Worm (Caenorhabditis elegans) whole organism, L1 larva: Measurements from ENCODE around the gene btb-2.

Source experiments
- C04F5.9 ChIP-seq: sonication (generic microtip); optimal IDR thresholded peaks from 2 replicates; lab custom pipeline; 2016; ENCODE audit warnings: missing genetic modification characterization, missing compliant biosample characterization
- C16A3.4 ChIP-seq: fragments of 150-350 bp; optimal IDR thresholded peaks from 2 replicates; lab custom pipeline; 2014; ENCODE audit warnings: missing biosample characterization, missing genetic modification characterization
- C34B4.2 ChIP-seq: sonication (generic microtip); optimal IDR thresholded peaks from 2 replicates; lab custom pipeline; 2017; ENCODE audit warnings: mild to moderate bottlenecking, missing genetic modification characterization, missing compliant biosample characterization
- F16B12.6 ChIP-seq: fragments of 150-350 bp; optimal IDR thresholded peaks from 2 replicates; lab custom pipeline; 2014; ENCODE audit warnings: missing biosample characterization, missing genetic modification characterization
- Y116A8C.19 ChIP-seq: sonication (generic microtip); optimal IDR thresholded peaks from 2 replicates; lab custom pipeline; 2016; ENCODE audit warnings: missing compliant biosample characterization, missing genetic modification characterization, borderline replicate concordance
- aha-1 ChIP-seq: fragments of 150-350 bp; optimal IDR thresholded peaks from 2 replicates; lab custom pipeline; 2014; ENCODE audit warnings: missing biosample characterization, missing genetic modification characterization
- aly-2 ChIP-seq: fragments of 150-350 bp; optimal IDR thresholded peaks from 2 replicates; lab custom pipeline; 2014; ENCODE audit warnings: missing biosample characterization, missing genetic modification characterization
- ama-1 ChIP-seq: fragments of 150-350 bp; optimal IDR thresholded peaks from 2 replicates; lab custom pipeline; 2014
- blmp-1 ChIP-seq: fragments of 150-350 bp; optimal IDR thresholded peaks from 2 replicates; lab custom pipeline; 2014; ENCODE audit warnings: missing biosample characterization, missing genetic modification characterization
- ceh-63 ChIP-seq: fragments of 200-800 bp; sonication (Bioruptor generic); optimal IDR thresholded peaks from 2 replicates; lab custom pipeline; 2018; ENCODE audit warnings: mild to moderate bottlenecking, missing genetic modification characterization, missing compliant biosample characterization
- ceh-8 ChIP-seq: fragments of 200-800 bp; sonication (Bioruptor generic); optimal IDR thresholded peaks from 2 replicates; lab custom pipeline; 2018; ENCODE audit warnings: mild to moderate bottlenecking, missing genetic modification characterization, moderate library complexity, missing compliant biosample characterization
- dpl-1 ChIP-seq, 3 experiments: fragments of 150-350 bp in 2 of 3; sonication (generic microtip) in 1 of 3; optimal IDR thresholded peaks; 2 replicates each; lab custom pipeline; 2014 to 2017; ENCODE audit warnings: missing biosample characterization in 3 of 3, missing genetic modification characterization in 3 of 3, missing genetic modification reagents in 3 of 3
- dsc-1 ChIP-seq: sonication (generic microtip); optimal IDR thresholded peaks from 2 replicates; lab custom pipeline; 2016; ENCODE audit warnings: mild to moderate bottlenecking, missing genetic modification characterization, missing compliant biosample characterization
- egl-27 ChIP-seq, 2 experiments: fragments of 150-350 bp in 1 of 2; sonication (generic microtip); optimal IDR thresholded peaks; 3 replicates each; lab custom pipeline; 2017 to 2018; ENCODE audit warnings: missing biosample characterization in 2 of 2, missing genetic modification characterization in 2 of 2, missing genetic modification reagents in 2 of 2
- elt-3 ChIP-seq, 6 experiments: fragments of 150-350 bp in 1 of 6; sonication (generic microtip); optimal IDR thresholded peaks; 2 replicates each; lab custom pipeline; 2017 to 2018; ENCODE audit warnings: missing biosample characterization in 6 of 6, missing genetic modification characterization in 6 of 6, inconsistent platforms in 1 of 6
- ets-5 ChIP-seq: fragments of 200-800 bp; sonication (Bioruptor generic); IDR thresholded peaks from 2 replicates; pipeline ENCODE4 v1.3.6; 2022; ENCODE audit warnings: missing genetic modification characterization, missing compliant biosample characterization
- fkh-4 ChIP-seq: sonication (generic microtip); optimal IDR thresholded peaks from 2 replicates; lab custom pipeline; 2016; ENCODE audit warnings: missing compliant biosample characterization, missing genetic modification characterization, borderline replicate concordance
- grh-1 ChIP-seq: fragments of 200-800 bp; sonication (Bioruptor generic); IDR thresholded peaks from 2 replicates; pipeline ENCODE4 v1.3.6; 2022; ENCODE audit warnings: missing genetic modification reagents, missing genetic modification characterization, missing compliant biosample characterization
- hlh-17 ChIP-seq: fragments of 200-800 bp; sonication (Bioruptor generic); optimal IDR thresholded peaks from 2 replicates; lab custom pipeline; 2018; ENCODE audit warnings: missing genetic modification characterization, mild to moderate bottlenecking, missing compliant biosample characterization, moderate library complexity, borderline replicate concordance
- hlh-4 ChIP-seq: sonication (generic microtip); optimal IDR thresholded peaks from 2 replicates; lab custom pipeline; 2016; ENCODE audit warnings: mild to moderate bottlenecking, missing genetic modification characterization, missing compliant biosample characterization
- hpl-2 ChIP-seq: fragments of 150-350 bp; optimal IDR thresholded peaks from 2 replicates; lab custom pipeline; 2014; ENCODE audit warnings: missing biosample characterization, missing genetic modification reagents, missing genetic modification characterization
- irx-1 ChIP-seq: sonication (generic microtip); optimal IDR thresholded peaks from 2 replicates; lab custom pipeline; 2016; ENCODE audit warnings: missing genetic modification characterization, missing compliant biosample characterization
- isw-1 ChIP-seq: fragments of 200-800 bp; sonication (Bioruptor generic); IDR thresholded peaks from 2 replicates; pipeline ENCODE4 v1.3.6; 2022; ENCODE audit warnings: missing genetic modification characterization, missing compliant biosample characterization
- lin-13 ChIP-seq: fragments of 150-350 bp; optimal IDR thresholded peaks from 2 replicates; lab custom pipeline; 2014; ENCODE audit warnings: missing biosample characterization, missing genetic modification reagents, missing genetic modification characterization
- lin-14 ChIP-seq: fragments of 200-800 bp; sonication (Bioruptor generic); optimal IDR thresholded peaks from 2 replicates; lab custom pipeline; 2018; ENCODE audit warnings: mild to moderate bottlenecking, missing genetic modification characterization, moderate library complexity, missing compliant biosample characterization
- lin-15B ChIP-seq: fragments of 150-350 bp; sonication (generic microtip); optimal IDR thresholded peaks from 3 replicates; lab custom pipeline; 2014; ENCODE audit warnings: missing biosample characterization, missing genetic modification characterization
- lin-39 ChIP-seq: fragments of 150-350 bp; optimal IDR thresholded peaks from 2 replicates; lab custom pipeline; 2014; ENCODE audit warnings: missing biosample characterization, missing genetic modification reagents, missing genetic modification characterization
- lir-3 ChIP-seq: sonication (generic microtip); optimal IDR thresholded peaks from 2 replicates; lab custom pipeline; 2016; ENCODE audit warnings: mild to moderate bottlenecking, missing genetic modification characterization, moderate library complexity, missing compliant biosample characterization; ENCODE audit not compliant: poor library complexity
- lsy-2 ChIP-seq, 2 experiments: fragments of 150-350 bp; optimal IDR thresholded peaks; 2 replicates each; lab custom pipeline; 2014; ENCODE audit warnings: missing biosample characterization in 2 of 2, missing genetic modification characterization in 2 of 2
- nhr-11 ChIP-seq: fragments of 150-350 bp; optimal IDR thresholded peaks from 2 replicates; lab custom pipeline; 2014; ENCODE audit warnings: missing biosample characterization, missing genetic modification characterization
- nhr-76 ChIP-seq: sonication (generic microtip); optimal IDR thresholded peaks from 2 replicates; lab custom pipeline; 2017; ENCODE audit warnings: missing biosample characterization, missing genetic modification characterization
- nhr-77 ChIP-seq: fragments of 150-350 bp; optimal IDR thresholded peaks from 2 replicates; lab custom pipeline; 2014; ENCODE audit warnings: missing biosample characterization, missing genetic modification characterization
- nhr-84 ChIP-seq: sonication (generic microtip); optimal IDR thresholded peaks from 2 replicates; lab custom pipeline; 2017; ENCODE audit warnings: missing biosample characterization, missing genetic modification characterization
- nhr-85 ChIP-seq: sonication (generic microtip); peaks from one replicate; lab custom pipeline; 2016; ENCODE audit warnings: missing genetic modification characterization, inconsistent platforms, missing compliant biosample characterization
- pag-3 ChIP-seq: sonication (generic microtip); optimal IDR thresholded peaks from 2 replicates; lab custom pipeline; 2017; ENCODE audit warnings: missing genetic modification characterization, mild to moderate bottlenecking, missing compliant biosample characterization, antibody characterized with exemption, borderline replicate concordance; ENCODE audit not compliant: insufficient read depth
- pqm-1 ChIP-seq: sonication (generic microtip); optimal IDR thresholded peaks from 3 replicates; lab custom pipeline; 2017; ENCODE audit warnings: missing biosample characterization, missing genetic modification characterization
- rnt-1 ChIP-seq: sonication (generic microtip); optimal IDR thresholded peaks from 2 replicates; lab custom pipeline; 2016; ENCODE audit warnings: mild to moderate bottlenecking, missing genetic modification characterization, moderate library complexity, missing compliant biosample characterization
- sox-4 ChIP-seq: sonication (generic microtip); optimal IDR thresholded peaks from 2 replicates; lab custom pipeline; 2016; ENCODE audit warnings: missing genetic modification characterization, missing compliant biosample characterization
- sptf-1 ChIP-seq: fragments of 150-350 bp; optimal IDR thresholded peaks from 2 replicates; lab custom pipeline; 2014; ENCODE audit warnings: missing biosample characterization, missing genetic modification characterization
- sup-37 ChIP-seq: fragments of 200-800 bp; sonication (Bioruptor generic); optimal IDR thresholded peaks from 2 replicates; lab custom pipeline; 2018; ENCODE audit warnings: mild to moderate bottlenecking, missing genetic modification characterization, missing compliant biosample characterization
- swsn-7 ChIP-seq: sonication (generic microtip); optimal IDR thresholded peaks from 2 replicates; lab custom pipeline; 2016; ENCODE audit warnings: missing genetic modification characterization, missing compliant biosample characterization
- tbx-2 ChIP-seq: sonication (generic microtip); optimal IDR thresholded peaks from 2 replicates; lab custom pipeline; 2016; ENCODE audit warnings: missing genetic modification characterization, missing compliant biosample characterization
- tlp-1 ChIP-seq: fragments of 150-350 bp; optimal IDR thresholded peaks from 2 replicates; lab custom pipeline; 2014; ENCODE audit warnings: missing biosample characterization, missing genetic modification characterization
- unc-130 ChIP-seq: fragments of 150-350 bp; optimal IDR thresholded peaks from 2 replicates; lab custom pipeline; 2017; ENCODE audit warnings: missing biosample characterization, missing genetic modification characterization, inconsistent platforms
- unc-62 ChIP-seq: fragments of 150-350 bp; optimal IDR thresholded peaks from 2 replicates; lab custom pipeline; 2014; ENCODE audit warnings: missing biosample characterization, missing genetic modification reagents, missing genetic modification characterization
- unc-86 ChIP-seq: sonication (generic microtip); optimal IDR thresholded peaks from 2 replicates; lab custom pipeline; 2016; ENCODE audit warnings: missing genetic modification characterization, missing compliant biosample characterization
- unc-98 ChIP-seq: fragments of 200-800 bp; sonication (Bioruptor generic); IDR thresholded peaks from 2 replicates; pipeline ENCODE4 v1.3.6; 2022; ENCODE audit warnings: missing genetic modification characterization, missing compliant biosample characterization
- vab-15 ChIP-seq: sonication (generic microtip); optimal IDR thresholded peaks from 2 replicates; lab custom pipeline; 2017; ENCODE audit warnings: missing genotype, mild to moderate bottlenecking, missing genetic modification characterization, missing compliant biosample characterization
- xbp-1 ChIP-seq: sonication (generic microtip); optimal IDR thresholded peaks from 2 replicates; lab custom pipeline; 2016; ENCODE audit warnings: missing genetic modification characterization, missing compliant biosample characterization
- ztf-11 ChIP-seq, 2 experiments: sonication (generic microtip); optimal IDR thresholded peaks; 2 replicates each; lab custom pipeline; 2016 to 2017; ENCODE audit warnings: missing genetic modification characterization in 2 of 2, missing biosample characterization in 1 of 2, missing compliant biosample characterization in 1 of 2
- ztf-4 ChIP-seq: fragments of 150-350 bp; optimal IDR thresholded peaks from 2 replicates; lab custom pipeline; 2014; ENCODE audit warnings: missing biosample characterization, missing genetic modification characterization

The btb-2 gene

ce11 chrII:6358905-6359304 lies 42.8 kb upstream of the btb-2 start, which contains the start of gene C32D5.12:
C32D5.12 (minus strand) TSS chrII:6359005.
- TF ChIP-seq unc-130 (tag; lab: Kevin White, UChicago) (no peak), pqm-1 (no peak), elt-3 (tag; optimal IDR thresholded peaks at IDR 0.05; lab: Kevin White, UChicago) (no peak), C16A3.4 (tag; lab: Kevin White, UChicago) (no peak), blmp-1 (peak; percentile 28), lir-3 (tag; lab: Kevin White, UChicago) (no peak)

- no peak for TF ChIP-seq ets-5 (GFP tag; lab: Robert Waterston, UW)
- peak; percentile 2 for TF ChIP-seq nhr-85 (tag; lab: Kevin White, UChicago)
- TF ChIP-seq C16A3.4 (tag; lab: Kevin White, UChicago), result peak; percentile 78
- TF ChIP-seq F16B12.6 (tag; lab: Kevin White, UChicago), result peak; percentile 14
- TF ChIP-seq unc-62 (GFP tag; lab: Kevin White, UChicago), result no peak
- TF ChIP-seq pqm-1, result no peak
- TF ChIP-seq sptf-1 (tag; lab: Kevin White, UChicago), result no peak
- no peak for TF ChIP-seq ceh-8 (GFP tag; lab: Kevin White, UChicago)
- TF ChIP-seq ceh-63 (GFP tag; lab: Kevin White, UChicago), result no peak
- TF ChIP-seq fkh-4 (tag; lab: Kevin White, UChicago), result no peak
- peak; percentile 5 for TF ChIP-seq C04F5.9 (tag; lab: Kevin White, UChicago)
- no peak for TF ChIP-seq vab-15 (tag; lab: Kevin White, UChicago)
- TF ChIP-seq Y116A8C.19, result no peak
- no peak for TF ChIP-seq sup-37
- TF ChIP-seq egl-27 (tag; optimal IDR thresholded peaks at IDR 0.05; lab: Kevin White, UChicago), result no peak
- TF ChIP-seq lin-15B, result peak; percentile 12
- no peak for TF ChIP-seq C34B4.2 (tag; lab: Kevin White, UChicago)
- TF ChIP-seq dsc-1 (tag; lab: Kevin White, UChicago), result peak; percentile 53
- TF ChIP-seq ama-1 (lab: Kevin White, UChicago), result peak; percentile 22
- no peak for TF ChIP-seq unc-98 (GFP tag; lab: Robert Waterston, UW)
- no peak for TF ChIP-seq hlh-17 (GFP tag; lab: Kevin White, UChicago)
- no peak for TF ChIP-seq tlp-1 (tag; lab: Kevin White, UChicago)
- TF ChIP-seq rnt-1 (tag; lab: Kevin White, UChicago), result peak; percentile 78
- TF ChIP-seq nhr-84 (tag; lab: Kevin White, UChicago), result no peak
- peak; percentile 8 for TF ChIP-seq ztf-4 (tag; lab: Kevin White, UChicago)
- TF ChIP-seq lin-14 (GFP tag; lab: Kevin White, UChicago), result peak; percentile 82
- TF ChIP-seq pag-3, result no peak
- no peak for TF ChIP-seq nhr-11
- TF ChIP-seq lin-13 (GFP tag; lab: Kevin White, UChicago), result peak; percentile 65
- peak; percentile 23 for TF ChIP-seq irx-1
- TF ChIP-seq blmp-1, result peak; percentile 94
- no peak for TF ChIP-seq isw-1 (GFP tag; lab: Robert Waterston, UW)
- peak; percentile 72 to 85 for TF ChIP-seq lsy-2 (tag; optimal IDR thresholded peaks at IDR 0.05; lab: Kevin White, UChicago)
- TF ChIP-seq nhr-77 (tag; lab: Kevin White, UChicago), result peak; percentile 49
- peak; percentile 62 for TF ChIP-seq tbx-2 (tag; lab: Kevin White, UChicago)
- peak; percentile 31 for TF ChIP-seq unc-86 (tag; lab: Kevin White, UChicago)
- TF ChIP-seq hpl-2 (GFP tag; lab: Kevin White, UChicago), result peak; percentile 9
- TF ChIP-seq hlh-4 (tag; lab: Kevin White, UChicago), result no peak
- TF ChIP-seq sox-4, result no peak
- peak; percentile 56 to 77 (median 75) for TF ChIP-seq dpl-1 (GFP tag; optimal IDR thresholded peaks at IDR 0.05; lab: Kevin White, UChicago)
- no peak for TF ChIP-seq aha-1 (tag; lab: Kevin White, UChicago)
- no peak for TF ChIP-seq nhr-76 (tag; lab: Kevin White, UChicago)
- 0 out of 2 replicates have a peak, but pooled peaks have one; percentile 34 for TF ChIP-seq grh-1
- peak; percentile 66 for TF ChIP-seq xbp-1 (tag; lab: Kevin White, UChicago)
- peak in 1 of 6 experiments; percentile 37 for TF ChIP-seq elt-3 (tag; optimal IDR thresholded peaks at IDR 0.05; lab: Kevin White, UChicago)
- TF ChIP-seq swsn-7 (tag; lab: Kevin White, UChicago), result peak; percentile 72
- no peak for TF ChIP-seq ztf-11 (tag; optimal IDR thresholded peaks at IDR 0.05; lab: Kevin White, UChicago)
- TF ChIP-seq lin-39 (tag; lab: Kevin White, UChicago), result peak; percentile 15
- TF ChIP-seq aly-2 (tag; lab: Kevin White, UChicago), result no peak
Observed at ce11 chrII:6360822-6361221, 40.9 kb upstream of the btb-2 start, which contains the start of gene K10B2.4. K10B2.4 (minus strand) TSS chrII:6360959.
